Worm (Caenorhabditis elegans): ENCODE data around the gene F27E5.3.

DNA sequence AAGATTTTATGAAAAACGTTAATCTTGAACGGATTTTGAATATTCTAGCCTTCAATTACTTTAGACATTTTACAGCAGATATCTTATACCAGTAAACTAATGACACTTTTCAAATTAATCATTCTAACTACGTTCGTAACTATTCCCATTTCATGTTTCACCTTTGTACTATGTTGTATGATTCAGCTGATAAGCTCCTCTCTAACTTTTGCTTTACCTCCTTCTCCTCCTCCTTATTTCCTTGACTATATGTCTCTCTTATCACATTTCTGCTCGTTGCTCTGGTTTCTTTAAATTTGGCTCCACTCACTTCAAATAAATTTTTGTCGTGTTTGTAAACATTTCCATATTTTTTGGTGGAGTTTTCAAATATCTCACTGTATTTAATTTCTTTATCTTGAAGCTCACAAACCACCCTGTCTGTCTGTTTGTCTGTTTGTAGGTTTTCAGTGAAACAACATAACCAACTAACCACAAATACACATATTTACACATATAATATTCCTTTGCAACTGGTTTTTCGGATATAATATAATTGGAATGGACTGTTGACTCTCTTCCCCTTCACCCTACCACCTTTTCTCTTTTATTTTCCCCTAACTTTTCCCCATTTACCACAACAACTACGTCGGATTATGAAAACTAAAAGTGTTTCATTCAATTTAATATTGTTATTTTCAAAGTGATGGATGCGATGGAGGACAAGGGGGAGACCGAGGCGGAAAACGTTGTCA is 49.6 kb downstream of the F27E5.3 start, which contains the start of gene lact-2:
- TF ChIP-seq hmg-4 (GFP tag; optimal IDR thresholded peaks at IDR 0.05): no peak
- no peak for TF ChIP-seq hnd-1 (tag; optimal IDR thresholded peaks at IDR 0.05)
- TF ChIP-seq flt-1 (GFP tag; IDR thresholded peaks at IDR 0.05): no peak
- TF ChIP-seq ama-1 (optimal IDR thresholded peaks at IDR 0.05): no peak
- no peak for TF ChIP-seq scrt-1 (GFP tag; IDR thresholded peaks at IDR 0.05)
- no peak for TF ChIP-seq tra-4 (tag; optimal IDR thresholded peaks at IDR 0.05)
- TF ChIP-seq ceh-36 (tag; optimal IDR thresholded peaks at IDR 0.05): no peak
- no peak for TF ChIP-seq pes-1 (GFP tag; IDR thresholded peaks at IDR 0.05)

Data from whole organism, early embryonic.